Worm (Caenorhabditis elegans): ENCODE measurements around the gene C04F6.9.

ce11 chrX:3371264-3371663 is 30.5 kb upstream of the C04F6.9 start:
- TF ChIP-seq ama-1 (optimal IDR thresholded peaks at IDR 0.05) (no peak), F13C5.2 (tag; optimal IDR thresholded peaks at IDR 0.05) (peak; percentile 86), ceh-13 (GFP tag; optimal IDR thresholded peaks at IDR 0.05) (peak; percentile 81), ceh-36 (tag; optimal IDR thresholded peaks at IDR 0.05) (peak; percentile 77), hnd-1 (tag; optimal IDR thresholded peaks at IDR 0.05) (peak; percentile 71), tbx-11 (GFP tag; IDR thresholded peaks at IDR 0.05) (peak; percentile 84), hmbx-1 (tag; optimal IDR thresholded peaks at IDR 0.05) (peak; percentile 62)
